Fruit fly (Drosophila melanogaster) whole organism, prepupa: ENCODE results near the gene CG3581.
A peak's percentile ranks its signal among the peaks of the same experiment; 100 is the strongest.

Source experiments
- Blimp-1 ChIP-seq: fragments of 200-800 bp; sonication (Bioruptor generic); optimal IDR thresholded peaks from 3 replicates; lab custom pipeline; 2017; ENCODE audit warnings: missing biosample characterization, missing genetic modification characterization, mild to moderate bottlenecking, moderate library complexity, missing genetic modification reagents
- CG10631 ChIP-seq: fragments of 200-800 bp; sonication (Bioruptor generic); optimal IDR thresholded peaks from 2 replicates; lab custom pipeline; 2016; ENCODE audit warnings: missing biosample characterization, missing genetic modification characterization
- CG11762 ChIP-seq: fragments of 200-800 bp; sonication (Bioruptor generic); optimal IDR thresholded peaks from 3 replicates; lab custom pipeline; 2016; ENCODE audit warnings: missing biosample characterization, missing genetic modification characterization; ENCODE audit not compliant: insufficient read depth
- CG15336 ChIP-seq: fragments of 200-800 bp; sonication (Bioruptor generic); IDR thresholded peaks from 2 replicates; pipeline ENCODE4 v1.3.6; 2022; ENCODE audit warnings: missing biosample characterization, missing genetic modification characterization
- CG1621 ChIP-seq: fragments of 200-800 bp; sonication (Bioruptor generic); optimal IDR thresholded peaks from 3 replicates; lab custom pipeline; 2018; ENCODE audit warnings: missing biosample characterization, mild to moderate bottlenecking, missing genetic modification characterization
- CG16779 ChIP-seq: fragments of 200-800 bp; sonication (Bioruptor generic); optimal IDR thresholded peaks from 3 replicates; lab custom pipeline; 2017; ENCODE audit warnings: missing biosample characterization, mild to moderate bottlenecking, missing genetic modification characterization
- CG3032 ChIP-seq: fragments of 200-800 bp; optimal IDR thresholded peaks from 2 replicates; lab custom pipeline; 2019; ENCODE audit warnings: missing biosample characterization, mild to moderate bottlenecking, missing genetic modification characterization, moderate library complexity
- CG31627 ChIP-seq: fragments of 200-800 bp; sonication (Bioruptor generic); optimal IDR thresholded peaks from 3 replicates; lab custom pipeline; 2016; ENCODE audit warnings: missing biosample characterization, missing genetic modification characterization
- CG32006 ChIP-seq: fragments of 200-800 bp; sonication (Bioruptor generic); optimal IDR thresholded peaks from 3 replicates; lab custom pipeline; 2017; ENCODE audit warnings: missing biosample characterization, mild to moderate bottlenecking, missing genetic modification characterization
- CG34406 ChIP-seq: fragments of 200-800 bp; sonication (Bioruptor generic); optimal IDR thresholded peaks from 3 replicates; lab custom pipeline; 2016; ENCODE audit warnings: missing biosample characterization, missing genetic modification characterization
- CG4318 ChIP-seq: fragments of 200-800 bp; sonication (Bioruptor generic); optimal IDR thresholded peaks from 3 replicates; lab custom pipeline; 2017; ENCODE audit warnings: missing biosample characterization, mild to moderate bottlenecking, missing genetic modification characterization
- CG6276 ChIP-seq: fragments of 200-800 bp; sonication (Bioruptor generic); optimal IDR thresholded peaks from 2 replicates; lab custom pipeline; 2017; ENCODE audit warnings: missing biosample characterization, mild to moderate bottlenecking, missing genetic modification characterization
- CG6792 ChIP-seq: fragments of 200-800 bp; sonication (Bioruptor generic); optimal IDR thresholded peaks from 3 replicates; lab custom pipeline; 2016; ENCODE audit warnings: missing biosample characterization, missing genetic modification characterization
- CG6808 ChIP-seq: fragments of 200-800 bp; sonication (Bioruptor generic); optimal IDR thresholded peaks from 3 replicates; lab custom pipeline; 2017; ENCODE audit warnings: missing biosample characterization, missing genetic modification characterization, mild to moderate bottlenecking, moderate library complexity, missing genetic modification reagents
- CG7368 ChIP-seq: fragments of 200-800 bp; sonication (Bioruptor generic); optimal IDR thresholded peaks from 3 replicates; lab custom pipeline; 2016; ENCODE audit warnings: missing biosample characterization, missing genetic modification characterization
- CG8119 ChIP-seq: fragments of 200-800 bp; sonication (Bioruptor generic); IDR thresholded peaks from 3 replicates; pipeline ENCODE4 v1.3.6; 2022; ENCODE audit warnings: missing biosample characterization, missing genetic modification characterization
- CG8632 ChIP-seq: fragments of 200-800 bp; sonication (Bioruptor generic); optimal IDR thresholded peaks from 3 replicates; lab custom pipeline; 2016; ENCODE audit warnings: missing biosample characterization, missing genetic modification characterization
- Eip75B ChIP-seq: fragments of 200-800 bp; sonication (Bioruptor generic); optimal IDR thresholded peaks from 3 replicates; lab custom pipeline; 2016; ENCODE audit warnings: missing biosample characterization, missing genetic modification characterization
- Eip78C ChIP-seq: fragments of 200-800 bp; sonication (Bioruptor generic); peaks from one replicate; lab custom pipeline; 2016; ENCODE audit warnings: missing biosample characterization, missing genetic modification characterization
- Ets96B ChIP-seq: fragments of 200-800 bp; optimal IDR thresholded peaks from 2 replicates; lab custom pipeline; 2019; ENCODE audit warnings: missing biosample characterization, mild to moderate bottlenecking, missing genetic modification characterization, moderate library complexity
- Hr39 ChIP-seq: fragments of 200-800 bp; sonication (Bioruptor generic); optimal IDR thresholded peaks from 2 replicates; lab custom pipeline; 2016; ENCODE audit warnings: missing biosample characterization, missing genetic modification characterization
- Hr4 ChIP-seq: fragments of 200-800 bp; sonication (Bioruptor generic); optimal IDR thresholded peaks from 3 replicates; lab custom pipeline; 2016; ENCODE audit warnings: missing biosample characterization, missing genetic modification characterization
- Met ChIP-seq: fragments of 200-800 bp; sonication (Bioruptor generic); optimal IDR thresholded peaks from 3 replicates; lab custom pipeline; 2016; ENCODE audit warnings: missing biosample characterization, missing genetic modification characterization
- OdsH ChIP-seq: fragments of 200-800 bp; sonication (Bioruptor generic); optimal IDR thresholded peaks from 3 replicates; lab custom pipeline; 2016; ENCODE audit warnings: missing biosample characterization, missing genetic modification characterization
- Smox ChIP-seq: fragments of 200-800 bp; sonication (Bioruptor generic); optimal IDR thresholded peaks from 3 replicates; lab custom pipeline; 2016; ENCODE audit warnings: missing biosample characterization, missing genetic modification characterization
- Sox102F ChIP-seq: fragments of 200-800 bp; sonication (Bioruptor generic); optimal IDR thresholded peaks from 2 replicates; lab custom pipeline; 2016; ENCODE audit warnings: missing biosample characterization, mild to moderate bottlenecking, missing genetic modification characterization
- Sox15 ChIP-seq: fragments of 200-800 bp; sonication (Bioruptor generic); optimal IDR thresholded peaks from 3 replicates; lab custom pipeline; 2016; ENCODE audit warnings: missing biosample characterization, missing genetic modification characterization
- achi ChIP-seq: fragments of 200-800 bp; sonication (Bioruptor generic); optimal IDR thresholded peaks from 3 replicates; lab custom pipeline; 2016; ENCODE audit warnings: missing biosample characterization, missing genetic modification characterization
- acj6 ChIP-seq: fragments of 200-800 bp; sonication (Bioruptor generic); optimal IDR thresholded peaks from 3 replicates; lab custom pipeline; 2016; ENCODE audit warnings: missing biosample characterization, missing genetic modification characterization
- eg ChIP-seq: fragments of 200-800 bp; sonication (Bioruptor generic); IDR thresholded peaks from 3 replicates; pipeline ENCODE4 v1.3.6; 2022; ENCODE audit warnings: missing biosample characterization, missing genetic modification characterization
- esn ChIP-seq: fragments of 200-800 bp; sonication (Bioruptor generic); optimal IDR thresholded peaks from 2 replicates; lab custom pipeline; 2016; ENCODE audit warnings: missing biosample characterization, mild to moderate bottlenecking, missing genetic modification characterization, moderate library complexity
- fd59A ChIP-seq: fragments of 200-800 bp; sonication (Bioruptor generic); optimal IDR thresholded peaks from 2 replicates; lab custom pipeline; 2017; ENCODE audit warnings: missing biosample characterization, mild to moderate bottlenecking, missing genetic modification characterization, missing genetic modification reagents
- fkh ChIP-seq: fragments of 200-800 bp; sonication (Bioruptor generic); optimal IDR thresholded peaks from 3 replicates; lab custom pipeline; 2017; ENCODE audit warnings: missing biosample characterization, mild to moderate bottlenecking, missing genetic modification characterization, moderate library complexity
- lz ChIP-seq: fragments of 200-800 bp; sonication (Bioruptor generic); optimal IDR thresholded peaks from 3 replicates; lab custom pipeline; 2016; ENCODE audit warnings: missing biosample characterization, missing genetic modification characterization
- pdm3 ChIP-seq: fragments of 200-800 bp; sonication (Bioruptor generic); optimal IDR thresholded peaks from 3 replicates; lab custom pipeline; 2016; ENCODE audit warnings: missing biosample characterization, missing genetic modification characterization
- spab ChIP-seq: fragments of 200-800 bp; sonication (Bioruptor generic); optimal IDR thresholded peaks from 2 replicates; lab custom pipeline; 2017; ENCODE audit warnings: missing biosample characterization, mild to moderate bottlenecking, missing genetic modification characterization, missing genetic modification reagents
- ss ChIP-seq, 2 experiments: fragments of 200-800 bp; sonication (Bioruptor generic); optimal IDR thresholded peaks; 2 replicates in 1 of 2; 3 replicates in 1 of 2; lab custom pipeline; 2017 to 2018; ENCODE audit warnings: mild to moderate bottlenecking in 2 of 2, missing biosample characterization in 2 of 2, missing genetic modification characterization in 2 of 2, moderate library complexity in 1 of 2
- svp ChIP-seq: fragments of 200-800 bp; sonication (Bioruptor generic); peaks from one replicate; lab custom pipeline; 2016; ENCODE audit warnings: missing biosample characterization, missing genetic modification characterization

CG3581 gene

DNA sequence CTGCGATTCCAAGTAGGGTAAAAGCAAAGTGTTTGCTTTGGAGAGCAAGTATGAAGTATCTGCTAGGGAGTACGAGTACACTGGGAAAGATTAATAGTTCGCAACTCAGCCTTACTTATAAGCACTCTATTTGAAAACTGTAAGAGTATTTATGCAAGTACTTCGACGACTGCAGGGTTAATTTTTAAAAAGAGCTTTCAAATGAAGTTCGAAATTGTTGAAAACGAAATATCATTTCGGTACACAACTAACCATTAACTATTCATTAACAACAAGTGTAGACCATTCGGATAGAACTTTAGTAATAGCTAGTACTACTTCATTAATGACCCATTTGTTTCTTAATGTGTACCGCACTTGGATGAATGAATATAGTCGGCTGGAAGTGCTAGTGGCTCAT lies 8.7 kb upstream of the CG3581 start (continued):
- peak; percentile 41 for TF ChIP-seq CG10631 (GFP tag; lab: Kevin White, UChicago)
- TF ChIP-seq CG6792 (GFP tag; lab: Kevin White, UChicago), result no peak

- TF ChIP-seq CG4318 (GFP tag; lab: Kevin White, UChicago), result no peak
- TF ChIP-seq fd59A (GFP tag; lab: Kevin White, UChicago), result no peak
- TF ChIP-seq Eip78C (GFP tag; lab: Kevin White, UChicago), result no peak
Measured at dm6 chr3R:19377125-19377524, 2.5 kb upstream of the CG3581 start, which contains the start of gene CG31245. Gene CG31245, minus strand, starts transcription at chr3R:19377225.

DNA sequence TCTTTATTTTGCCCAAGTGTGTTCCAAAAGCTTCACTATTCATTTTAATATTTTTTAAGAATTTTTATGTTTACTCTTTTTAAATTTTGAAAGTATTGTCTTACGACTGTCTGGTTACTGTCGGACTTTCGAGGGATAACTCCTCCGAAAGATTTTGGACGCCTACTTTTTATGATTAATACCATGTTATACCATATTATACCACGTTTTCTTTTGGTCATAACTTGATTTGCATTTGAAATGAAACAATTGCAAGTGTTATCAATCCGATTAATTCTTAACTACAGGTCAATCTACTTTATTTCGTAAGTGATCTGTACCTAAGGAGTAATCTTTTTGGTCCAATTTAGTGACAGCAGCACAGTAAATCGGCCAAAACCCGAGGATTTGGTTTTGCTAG lies 1.3 kb upstream of the CG3581 start, which contains the start of gene CG31404:
TSS of gene CG31404 (minus strand) at position 101 of the 400 bp plus-strand sequence.
- TF ChIP-seq Sox102F (GFP tag; lab: Kevin White, UChicago) (no peak), CG8119 (no peak)

- peak; percentile 16 for TF ChIP-seq svp (GFP tag; lab: Kevin White, UChicago)
- no peak for TF ChIP-seq CG6792 (GFP tag; lab: Kevin White, UChicago)
- peak; percentile 18 for TF ChIP-seq Eip78C (GFP tag; lab: Kevin White, UChicago)
Measured at dm6 chr3R:19370693-19371092, 3.9 kb downstream of the CG3581 start.

dm6 chr3R:19369060-19369459 lies 5.5 kb downstream of the CG3581 start:
- TF ChIP-seq CG3032 (tag; lab: Kevin White, UChicago) (no peak), CG11762 (GFP tag; lab: Kevin White, UChicago) (no peak), spab (no peak), CG31627 (no peak), CG16779 (tag; lab: Kevin White, UChicago) (no peak), CG6792 (GFP tag; lab: Kevin White, UChicago) (no peak), acj6 (no peak), CG1621 (tag; lab: Kevin White, UChicago) (no peak), CG6276 (GFP tag; lab: Kevin White, UChicago) (no peak), esn (GFP tag; lab: Kevin White, UChicago) (no peak), Sox15 (GFP tag; lab: Kevin White, UChicago) (no peak), eg (no peak), fkh (GFP tag; lab: Kevin White, UChicago) (no peak), fd59A (GFP tag; lab: Kevin White, UChicago) (no peak), CG6808 (GFP tag; lab: Kevin White, UChicago) (no peak), Blimp-1 (GFP tag; lab: Kevin White, UChicago) (no peak)
- TF ChIP-seq, all 60 proteins: peak for 0

DNA sequence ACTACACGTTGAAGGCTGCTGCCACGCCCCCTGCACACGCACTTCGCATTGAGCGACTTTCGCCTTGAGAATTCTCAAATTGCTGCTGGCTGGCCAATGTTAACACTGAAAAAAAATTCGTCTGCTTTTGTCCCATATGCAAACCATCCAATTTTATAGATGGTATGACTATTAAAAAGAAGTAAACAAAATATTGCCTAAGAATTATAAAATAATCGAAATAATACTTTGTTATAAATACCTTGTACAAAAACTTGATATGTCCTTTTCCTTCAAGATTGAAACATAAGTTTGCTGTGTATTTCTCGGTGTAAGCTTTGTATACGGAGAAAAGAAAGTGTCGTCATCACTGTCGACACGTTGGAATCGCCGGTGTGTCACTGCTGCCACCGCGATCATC lies 11.7 kb downstream of the CG3581 start:
- TF ChIP-seq Hr39 (GFP tag; lab: Kevin White, UChicago), result peak; percentile 35
- TF ChIP-seq pdm3, result peak; percentile 30
- peak; percentile 12 for TF ChIP-seq CG32006 (GFP tag; lab: Kevin White, UChicago)
- TF ChIP-seq ss (GFP tag; optimal IDR thresholded peaks at IDR 0.05; lab: Kevin White, UChicago), result no peak
- TF ChIP-seq lz (GFP tag; lab: Kevin White, UChicago), result peak; percentile 41
- TF ChIP-seq fkh (GFP tag; lab: Kevin White, UChicago), result no peak
- TF ChIP-seq Eip75B (GFP tag; lab: Kevin White, UChicago), result peak; percentile 44
- no peak for TF ChIP-seq CG15336
- TF ChIP-seq acj6, result peak; percentile 38
- TF ChIP-seq CG31627, result peak; percentile 17
- peak; percentile 50 for TF ChIP-seq CG34406 (GFP tag; lab: Kevin White, UChicago)
- peak; percentile 20 for TF ChIP-seq achi (GFP tag; lab: Kevin White, UChicago)
- peak; percentile 32 for TF ChIP-seq Smox
- no peak for TF ChIP-seq CG7368 (GFP tag; lab: Kevin White, UChicago)
- peak; percentile 23 for TF ChIP-seq CG8632 (GFP tag; lab: Kevin White, UChicago)
- peak; percentile 15 for TF ChIP-seq Hr4 (GFP tag; lab: Kevin White, UChicago)
- peak; percentile 21 for TF ChIP-seq CG6792 (GFP tag; lab: Kevin White, UChicago)
- TF ChIP-seq Sox15 (GFP tag; lab: Kevin White, UChicago), result no peak
- TF ChIP-seq esn (GFP tag; lab: Kevin White, UChicago), result peak; percentile 53
- TF ChIP-seq Met (GFP tag; lab: Kevin White, UChicago), result peak; percentile 55
- TF ChIP-seq CG3032 (tag; lab: Kevin White, UChicago), result no peak
- peak; percentile 36 for TF ChIP-seq Eip78C (GFP tag; lab: Kevin White, UChicago)
- TF ChIP-seq Ets96B, result no peak
- peak; percentile 28 for TF ChIP-seq Blimp-1 (GFP tag; lab: Kevin White, UChicago)
- peak; percentile 45 for TF ChIP-seq Sox102F (GFP tag; lab: Kevin White, UChicago)
- no peak for TF ChIP-seq CG4318 (GFP tag; lab: Kevin White, UChicago)
- TF ChIP-seq OdsH (GFP tag; lab: Kevin White, UChicago), result peak; percentile 35
